Fruit fly (Drosophila melanogaster) whole organism, adult: ENCODE results near the gene mats.

Experiments
- CG11617 ChIP-seq: fragments of 200-800 bp; sonication (Bioruptor generic); optimal IDR thresholded peaks from 2 replicates; lab custom pipeline; 2017; ENCODE audit warnings: mild to moderate bottlenecking, missing biosample characterization, missing genetic modification reagents, missing genetic modification characterization
- CG12768 ChIP-seq: fragments of 200-800 bp; sonication (Bioruptor generic); optimal IDR thresholded peaks from 2 replicates; lab custom pipeline; 2017; ENCODE audit warnings: missing biosample characterization, missing genetic modification characterization, mild to moderate bottlenecking, moderate library complexity, missing genetic modification reagents
- CG14711 ChIP-seq: fragments of 200-800 bp; sonication (Bioruptor generic); optimal IDR thresholded peaks from 2 replicates; lab custom pipeline; 2018; ENCODE audit warnings: missing biosample characterization, mild to moderate bottlenecking, missing genetic modification characterization, moderate library complexity
- CG1620 ChIP-seq: fragments of 200-800 bp; sonication (Bioruptor generic); optimal IDR thresholded peaks from 2 replicates; lab custom pipeline; 2016; ENCODE audit warnings: missing biosample characterization, missing genetic modification characterization
- CG33017 ChIP-seq: fragments of 200-800 bp; sonication (Bioruptor generic); optimal IDR thresholded peaks from 2 replicates; lab custom pipeline; 2018; ENCODE audit warnings: missing biosample characterization, mild to moderate bottlenecking, missing genetic modification characterization, moderate library complexity
- CG5204 ChIP-seq: fragments of 200-800 bp; sonication (Bioruptor generic); optimal IDR thresholded peaks from 2 replicates; lab custom pipeline; 2016; ENCODE audit warnings: missing biosample characterization, missing genetic modification characterization
- CG7045 ChIP-seq: fragments of 200-800 bp; sonication (Bioruptor generic); optimal IDR thresholded peaks from 2 replicates; lab custom pipeline; 2017; ENCODE audit warnings: missing biosample characterization, mild to moderate bottlenecking, missing genetic modification characterization
- CG7101 ChIP-seq: fragments of 200-800 bp; sonication (Bioruptor generic); optimal IDR thresholded peaks from 2 replicates; lab custom pipeline; 2018; ENCODE audit warnings: missing biosample characterization, mild to moderate bottlenecking, missing genetic modification characterization, moderate library complexity
- Clk ChIP-seq: fragments of 200-800 bp; sonication (Bioruptor generic); optimal IDR thresholded peaks from 2 replicates; lab custom pipeline; 2017; ENCODE audit warnings: missing biosample characterization, missing genetic modification characterization
- Crg-1 ChIP-seq: fragments of 200-800 bp; sonication (Bioruptor generic); optimal IDR thresholded peaks from 2 replicates; lab custom pipeline; 2016; ENCODE audit warnings: missing biosample characterization, missing genetic modification characterization
- Hr96 ChIP-seq: fragments of 200-800 bp; sonication (Bioruptor generic); optimal IDR thresholded peaks from 2 replicates; lab custom pipeline; 2016; ENCODE audit warnings: missing biosample characterization, missing genetic modification characterization
- Mnt ChIP-seq: fragments of 200-800 bp; sonication (Bioruptor generic); optimal IDR thresholded peaks from 2 replicates; lab custom pipeline; 2016; ENCODE audit warnings: missing biosample characterization, mild to moderate bottlenecking, missing genetic modification characterization
- bab1 ChIP-seq: fragments of 200-800 bp; sonication (Bioruptor generic); optimal IDR thresholded peaks from 3 replicates; lab custom pipeline; 2019; ENCODE audit warnings: missing biosample characterization, mild to moderate bottlenecking, missing genetic modification characterization, moderate library complexity
- cic ChIP-seq: fragments of 200-800 bp; sonication (Bioruptor generic); optimal IDR thresholded peaks from 2 replicates; lab custom pipeline; 2017; ENCODE audit warnings: missing biosample characterization, mild to moderate bottlenecking, missing genetic modification characterization, moderate library complexity
- cnc ChIP-seq, 2 experiments: fragments of >200 bp; optimal IDR thresholded peaks; 2 replicates each; lab custom pipeline; 2017
- kay ChIP-seq: fragments of 200-800 bp; sonication (Bioruptor generic); peaks from one replicate; lab custom pipeline; 2016; ENCODE audit warnings: missing biosample characterization, missing genetic modification characterization, borderline replicate concordance
- ovo ChIP-seq: fragments of 200-800 bp; sonication (Bioruptor generic); optimal IDR thresholded peaks from 2 replicates; lab custom pipeline; 2016; ENCODE audit warnings: missing biosample characterization, missing genetic modification characterization
- pad ChIP-seq: fragments of 200-800 bp; sonication (Bioruptor generic); optimal IDR thresholded peaks from 3 replicates; lab custom pipeline; 2017; ENCODE audit warnings: missing biosample characterization, missing genetic modification characterization, mild to moderate bottlenecking, moderate library complexity, missing genetic modification reagents
- tj ChIP-seq: fragments of 200-800 bp; sonication (Bioruptor generic); optimal IDR thresholded peaks from 3 replicates; lab custom pipeline; 2017; ENCODE audit warnings: missing biosample characterization, mild to moderate bottlenecking, missing genetic modification characterization, moderate library complexity
- toe ChIP-seq: fragments of 200-800 bp; sonication (Bioruptor generic); optimal IDR thresholded peaks from 2 replicates; lab custom pipeline; 2016; ENCODE audit warnings: missing biosample characterization, missing genetic modification characterization

mats gene

DNA sequence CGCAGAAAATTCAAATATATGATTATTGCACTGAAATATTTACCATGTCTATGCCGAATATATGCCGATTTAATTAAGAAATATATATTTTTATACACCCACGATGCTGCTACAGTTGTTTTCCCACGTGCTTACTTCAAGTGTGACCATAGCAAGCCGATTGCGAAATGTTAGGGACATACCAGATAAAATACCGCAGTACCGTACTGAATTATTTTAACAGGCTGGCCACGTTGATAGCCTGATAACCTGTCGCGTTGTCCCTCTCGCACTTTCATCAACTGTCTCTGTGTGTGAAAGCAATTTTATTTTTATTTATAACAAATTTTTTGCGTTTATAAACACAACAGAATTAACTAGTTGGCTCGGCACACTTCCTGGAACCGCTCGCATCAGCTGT, at the start of gene mats, which contains the start of gene Nop56:
Gene mats (plus strand): TSS at position 251 of the 400 bp plus-strand sequence.
Gene Nop56 (minus strand): TSS at position 158 of the 400 bp plus-strand sequence.
- TF ChIP-seq CG1620 (GFP tag; lab: Kevin White, UChicago) (no peak), ovo (GFP tag; lab: Kevin White, UChicago) (no peak), CG7045 (GFP tag; lab: Kevin White, UChicago) (no peak), kay (GFP tag; lab: Kevin White, UChicago) (peak; percentile 88), cic (GFP tag; lab: Kevin White, UChicago) (peak; percentile 27), CG11617 (GFP tag; lab: Kevin White, UChicago) (peak; percentile 6), Mnt (GFP tag; lab: Kevin White, UChicago) (peak; percentile 100), Clk (GFP tag; lab: Kevin White, UChicago) (no peak), pad (GFP tag; lab: Kevin White, UChicago) (peak; percentile 27), CG14711 (tag; lab: Kevin White, UChicago) (peak; percentile 19), bab1 (GFP tag; lab: Kevin White, UChicago) (peak; percentile 67), CG7101 (tag; lab: Kevin White, UChicago) (peak; percentile 45)

DNA sequence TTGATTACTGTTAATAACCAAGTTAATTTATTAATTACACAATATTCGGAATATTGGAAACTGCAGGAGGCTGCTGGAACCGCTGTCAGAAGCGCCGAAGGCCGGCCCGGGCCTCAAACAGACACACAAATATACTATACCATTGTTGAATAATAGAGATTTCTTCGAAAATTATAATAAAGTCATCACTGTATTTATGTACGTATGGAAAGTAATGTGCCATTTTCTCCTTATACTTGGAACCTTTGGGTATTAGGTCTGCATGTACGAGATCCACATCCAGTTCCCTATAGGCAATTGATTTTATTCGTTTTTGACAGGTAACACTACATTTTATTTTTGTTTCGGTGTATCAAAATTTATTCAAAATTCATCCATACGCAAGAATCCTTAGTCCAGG, 48.4 kb upstream of the mats start, which contains the start of gene CG7069:
Gene CG7069 (plus strand): TSS at position 301 of the 400 bp plus-strand sequence.
- TF ChIP-seq CG11617 (GFP tag; lab: Kevin White, UChicago) (no peak), CG7045 (GFP tag; lab: Kevin White, UChicago) (no peak), toe (no peak), Crg-1 (GFP tag; lab: Kevin White, UChicago) (no peak), CG5204 (GFP tag; lab: Kevin White, UChicago) (no peak)

dm6 chr3R:22375674-22376073, 45.3 kb upstream of the mats start, which contains the start of gene CG18596:
Gene CG18596, plus strand, starts transcription at chr3R:22375923.
- no peak for TF ChIP-seq CG33017 (tag; lab: Kevin White, UChicago)
- no peak for TF ChIP-seq tj (GFP tag; lab: Kevin White, UChicago)
- no peak for TF ChIP-seq bab1 (GFP tag; lab: Kevin White, UChicago)
- TF ChIP-seq Hr96 (GFP tag; lab: Kevin White, UChicago): no peak
- TF ChIP-seq CG14711 (tag; lab: Kevin White, UChicago): no peak
- no peak for TF ChIP-seq Crg-1 (GFP tag; lab: Kevin White, UChicago)
- TF ChIP-seq ovo (GFP tag; lab: Kevin White, UChicago): no peak
- no peak for TF ChIP-seq cic (GFP tag; lab: Kevin White, UChicago)
- TF ChIP-seq CG12768: no peak
- no peak for TF ChIP-seq CG7045 (GFP tag; lab: Kevin White, UChicago)
- TF ChIP-seq toe: no peak
- TF ChIP-seq CG5204 (GFP tag; lab: Kevin White, UChicago): no peak

DNA sequence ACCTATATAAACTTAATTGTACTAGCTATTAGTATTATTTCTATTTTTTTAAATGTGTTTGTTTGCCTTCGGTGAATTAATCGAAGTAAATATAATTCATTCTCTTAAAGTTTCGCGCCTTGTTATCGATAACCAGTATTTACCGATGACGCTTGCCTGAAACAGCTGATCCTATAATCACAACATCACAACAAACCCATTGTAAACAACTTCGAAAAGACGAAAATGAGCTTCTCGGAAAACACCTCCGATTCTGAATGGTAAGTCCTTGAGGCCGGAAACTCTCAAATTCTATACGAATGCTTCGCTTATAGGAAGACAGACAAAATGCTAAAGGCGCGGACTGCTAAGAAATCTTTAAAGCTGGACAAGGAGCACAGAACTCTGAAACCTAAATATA, 41.0 kb upstream of the mats start, which contains the start of gene CG34149:
Gene CG34149 (plus strand): TSS at position 187 of the 400 bp plus-strand sequence.
- TF ChIP-seq tj (GFP tag; lab: Kevin White, UChicago) (no peak), cnc (optimal IDR thresholded peaks at IDR 0.05; lab: Kevin White, UChicago) (no peak), Crg-1 (GFP tag; lab: Kevin White, UChicago) (no peak), CG7045 (GFP tag; lab: Kevin White, UChicago) (no peak), cic (GFP tag; lab: Kevin White, UChicago) (no peak), pad (GFP tag; lab: Kevin White, UChicago) (no peak), Hr96 (GFP tag; lab: Kevin White, UChicago) (no peak), CG1620 (GFP tag; lab: Kevin White, UChicago) (no peak), CG11617 (GFP tag; lab: Kevin White, UChicago) (no peak), CG5204 (GFP tag; lab: Kevin White, UChicago) (no peak), toe (no peak), CG7101 (tag; lab: Kevin White, UChicago) (no peak), CG33017 (tag; lab: Kevin White, UChicago) (no peak), Clk (GFP tag; lab: Kevin White, UChicago) (no peak), bab1 (GFP tag; lab: Kevin White, UChicago) (no peak), ovo (GFP tag; lab: Kevin White, UChicago) (no peak)

DNA sequence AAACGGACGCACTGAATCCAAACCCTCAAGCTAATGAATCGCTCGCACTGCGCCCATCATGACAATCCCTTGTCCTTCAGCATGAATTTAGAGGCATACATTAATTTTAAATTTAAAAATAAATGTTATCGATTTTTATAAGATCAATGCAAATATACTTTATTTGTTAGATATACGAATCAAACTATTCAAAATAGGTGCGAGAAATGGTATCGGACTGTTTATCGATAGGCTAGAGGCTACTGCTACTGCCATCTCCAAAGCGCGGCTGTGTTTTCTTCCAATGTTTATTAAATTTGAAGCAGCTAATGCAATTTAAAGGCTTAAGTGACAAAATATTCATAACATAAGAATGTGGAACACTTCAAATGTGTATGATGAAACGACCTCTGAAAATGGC, 39.9 kb upstream of the mats start, which contains the start of gene CG43342:
Gene CG43342 (plus strand): TSS at position 264 of the 400 bp plus-strand sequence.
- TF ChIP-seq CG7101 (tag; lab: Kevin White, UChicago): peak; percentile 67
- TF ChIP-seq CG11617 (GFP tag; lab: Kevin White, UChicago): no peak
- TF ChIP-seq ovo (GFP tag; lab: Kevin White, UChicago): no peak
- TF ChIP-seq kay (GFP tag; lab: Kevin White, UChicago): no peak

DNA sequence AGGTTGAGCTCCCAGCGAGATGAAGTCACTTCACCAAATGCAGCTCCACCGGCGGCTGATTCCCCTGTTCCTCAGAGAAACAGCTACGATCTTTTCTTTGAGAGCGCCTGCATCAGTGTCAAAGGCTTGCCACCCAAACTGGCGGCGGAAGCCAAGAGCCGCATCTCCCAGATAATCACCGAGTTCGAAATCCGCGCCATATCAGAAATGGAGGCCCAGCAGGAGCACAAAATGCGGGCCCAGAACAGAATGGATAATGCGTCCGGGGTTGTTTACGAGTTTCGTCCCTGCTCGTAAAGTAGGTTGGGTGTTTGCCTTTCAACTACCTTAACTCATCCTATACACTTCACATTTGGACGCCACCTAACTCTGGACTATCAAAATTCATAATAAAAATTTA, 39.2 kb upstream of the mats start, which contains the start of gene Gpdh3:
Gene Gpdh3 (plus strand): TSS at position 301 of the 400 bp plus-strand sequence.
- TF ChIP-seq CG7101 (tag; lab: Kevin White, UChicago) (no peak), toe (no peak), Crg-1 (GFP tag; lab: Kevin White, UChicago) (no peak), cnc (optimal IDR thresholded peaks at IDR 0.05; lab: Kevin White, UChicago) (no peak), pad (GFP tag; lab: Kevin White, UChicago) (no peak), CG5204 (GFP tag; lab: Kevin White, UChicago) (no peak), CG11617 (GFP tag; lab: Kevin White, UChicago) (no peak), Hr96 (GFP tag; lab: Kevin White, UChicago) (no peak), cic (GFP tag; lab: Kevin White, UChicago) (no peak), tj (GFP tag; lab: Kevin White, UChicago) (no peak), CG12768 (no peak)
